Worm (Caenorhabditis elegans) whole organism, early embryonic: ENCODE results near the gene lido-6.

Source experiments
- B0310.2 ChIP-seq: sonication (generic microtip); optimal IDR thresholded peaks from 2 replicates; lab custom pipeline; 2016; ENCODE audit warnings: mild to moderate bottlenecking, missing genetic modification characterization, missing compliant biosample characterization
- F13C5.2 ChIP-seq: sonication (generic microtip); optimal IDR thresholded peaks from 2 replicates; lab custom pipeline; 2017; ENCODE audit warnings: mild to moderate bottlenecking, missing genetic modification characterization, inconsistent platforms, missing compliant biosample characterization
- aly-1 ChIP-seq: sonication (generic microtip); optimal IDR thresholded peaks from 2 replicates; lab custom pipeline; 2016; ENCODE audit warnings: missing genetic modification characterization, missing compliant biosample characterization
- ama-1 ChIP-seq: fragments of 150-350 bp; optimal IDR thresholded peaks from 2 replicates; lab custom pipeline; 2014
- ceh-13 ChIP-seq: fragments of 200-800 bp; sonication (Bioruptor generic); optimal IDR thresholded peaks from 2 replicates; lab custom pipeline; 2018; ENCODE audit warnings: mild to moderate bottlenecking, missing genetic modification characterization, missing compliant biosample characterization
- ceh-36 ChIP-seq: sonication (generic microtip); optimal IDR thresholded peaks from 2 replicates; lab custom pipeline; 2016; ENCODE audit warnings: missing genetic modification characterization, inconsistent platforms, missing compliant biosample characterization
- ets-7 ChIP-seq: sonication (generic microtip); optimal IDR thresholded peaks from 2 replicates; lab custom pipeline; 2016; ENCODE audit warnings: missing genotype, missing genetic modification characterization, missing compliant biosample characterization
- flt-1 ChIP-seq: fragments of 200-800 bp; sonication (Bioruptor generic); IDR thresholded peaks from 2 replicates; pipeline ENCODE4 v1.3.6; 2022; ENCODE audit warnings: missing genetic modification characterization, missing compliant biosample characterization
- hmbx-1 ChIP-seq: sonication (generic microtip); optimal IDR thresholded peaks from 2 replicates; lab custom pipeline; 2016; ENCODE audit warnings: mild to moderate bottlenecking, missing genetic modification characterization, missing compliant biosample characterization
- hmg-4 ChIP-seq: fragments of 200-800 bp; sonication (Bioruptor generic); optimal IDR thresholded peaks from 2 replicates; lab custom pipeline; 2018; ENCODE audit warnings: mild to moderate bottlenecking, missing genetic modification characterization, missing compliant biosample characterization
- hnd-1 ChIP-seq: sonication (generic microtip); optimal IDR thresholded peaks from 2 replicates; lab custom pipeline; 2016; ENCODE audit warnings: missing genetic modification characterization, missing compliant biosample characterization
- pes-1 ChIP-seq: fragments of 200-800 bp; sonication (Bioruptor generic); IDR thresholded peaks from 2 replicates; pipeline ENCODE4 v1.3.6; 2022; ENCODE audit warnings: missing genetic modification reagents, missing genetic modification characterization, missing compliant biosample characterization
- scrt-1 ChIP-seq: fragments of 200-800 bp; sonication (Bioruptor generic); IDR thresholded peaks from 2 replicates; pipeline ENCODE4 v1.3.6; 2022; ENCODE audit warnings: missing genetic modification characterization, missing compliant biosample characterization
- sea-1 ChIP-seq: fragments of 200-800 bp; sonication (Bioruptor generic); conservative IDR thresholded peaks from 2 replicates; pipeline ENCODE4 v1.3.6; 2022; ENCODE audit warnings: missing genetic modification characterization, missing compliant biosample characterization
- tbx-11 ChIP-seq: fragments of 200-800 bp; sonication (Bioruptor generic); IDR thresholded peaks from 2 replicates; pipeline ENCODE4 v1.3.6; 2022; ENCODE audit warnings: missing genetic modification characterization, missing compliant biosample characterization
- tbx-37 ChIP-seq: fragments of 200-800 bp; sonication (Bioruptor generic); conservative IDR thresholded peaks from 2 replicates; pipeline ENCODE4 v1.3.6; 2022; ENCODE audit warnings: missing genetic modification reagents, missing genetic modification characterization, missing compliant biosample characterization
- tra-4 ChIP-seq: sonication (generic microtip); optimal IDR thresholded peaks from 2 replicates; lab custom pipeline; 2017; ENCODE audit warnings: missing genetic modification characterization, missing compliant biosample characterization

Gene lido-6

DNA sequence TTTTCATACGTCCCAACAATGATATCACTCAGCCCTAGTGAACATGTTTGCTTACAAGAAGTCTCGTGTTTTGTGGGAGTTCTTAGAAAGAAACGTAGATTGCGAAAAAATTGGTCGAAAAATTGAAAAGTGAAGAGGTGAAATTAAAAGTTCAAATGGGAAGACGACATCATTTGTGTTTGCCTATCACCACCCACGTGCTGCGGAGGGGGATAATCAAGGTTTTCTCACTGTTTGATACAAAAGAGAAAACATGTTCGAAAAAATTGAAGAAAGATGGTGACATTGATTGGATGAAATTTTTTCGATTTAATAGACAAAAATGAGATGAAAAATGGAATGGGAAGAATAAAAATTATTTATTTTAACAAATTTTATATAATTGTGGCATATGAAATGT, 44.5 kb downstream of the lido-6 start:
- TF ChIP-seq ceh-13 (GFP tag; lab: Kevin White, UChicago) (no peak), sea-1 (GFP tag; lab: Robert Waterston, UW) (no peak), tra-4 (tag; lab: Kevin White, UChicago) (no peak), ets-7 (no peak), B0310.2 (tag; lab: Kevin White, UChicago) (no peak), ceh-36 (tag; lab: Kevin White, UChicago) (no peak), hnd-1 (tag; lab: Kevin White, UChicago) (no peak), F13C5.2 (tag; lab: Kevin White, UChicago) (no peak), hmbx-1 (tag; lab: Kevin White, UChicago) (no peak), hmg-4 (GFP tag; lab: Kevin White, UChicago) (no peak), scrt-1 (no peak), tbx-37 (GFP tag; lab: Robert Waterston, UW) (no peak), aly-1 (tag; lab: Kevin White, UChicago) (no peak), pes-1 (GFP tag; lab: Robert Waterston, UW) (no peak)

DNA sequence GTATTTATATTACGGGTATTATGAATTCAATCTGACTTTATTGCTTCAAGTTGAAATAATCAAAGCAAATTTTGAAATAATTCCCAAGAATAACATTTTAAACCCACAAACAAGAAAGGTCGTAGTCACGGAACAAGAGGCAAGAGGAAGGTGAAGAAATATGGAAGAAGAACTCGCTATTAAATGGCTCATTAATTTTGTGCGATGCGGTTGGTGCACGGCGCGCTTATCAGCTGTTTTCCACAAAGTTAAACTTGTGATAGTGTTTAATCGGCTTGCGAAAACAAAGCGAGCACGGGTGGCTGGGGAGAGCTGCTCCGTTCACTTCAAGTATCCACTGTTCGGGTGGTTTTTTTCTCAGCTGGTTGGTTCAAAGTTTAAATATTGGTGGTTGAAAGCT, 48.1 kb downstream of the lido-6 start:
- TF ChIP-seq ama-1 (no peak), tbx-11 (no peak), sea-1 (GFP tag; lab: Robert Waterston, UW) (no peak), scrt-1 (no peak), flt-1 (GFP tag; lab: Robert Waterston, UW) (no peak), hmbx-1 (tag; lab: Kevin White, UChicago) (no peak), ceh-13 (GFP tag; lab: Kevin White, UChicago) (no peak)

DNA sequence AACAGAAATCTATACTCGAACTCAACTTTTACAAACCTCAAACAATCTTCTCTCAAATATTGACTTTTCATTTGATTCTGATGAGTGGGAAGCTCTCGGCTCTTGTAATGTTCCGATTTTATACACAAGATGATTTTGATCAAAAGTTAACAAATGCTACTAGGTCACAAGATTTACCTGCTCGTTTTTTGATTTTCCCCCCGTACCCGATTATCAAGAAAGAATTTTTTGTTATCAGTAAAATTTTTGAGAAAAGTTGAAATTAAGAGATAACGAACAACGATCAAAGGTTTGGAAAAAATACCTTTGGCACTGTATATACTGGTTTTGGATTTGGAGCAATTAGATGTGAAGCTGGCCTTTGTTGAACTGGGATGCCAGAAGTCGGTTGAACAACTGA, 50.2 kb downstream of the lido-6 start:
- no peak for TF ChIP-seq hnd-1 (tag; lab: Kevin White, UChicago)
- no peak for TF ChIP-seq tbx-11
- no peak for TF ChIP-seq pes-1 (GFP tag; lab: Robert Waterston, UW)
- TF ChIP-seq F13C5.2 (tag; lab: Kevin White, UChicago): no peak
- no peak for TF ChIP-seq ets-7
- no peak for TF ChIP-seq B0310.2 (tag; lab: Kevin White, UChicago)
- no peak for TF ChIP-seq flt-1 (GFP tag; lab: Robert Waterston, UW)
- TF ChIP-seq tbx-37 (GFP tag; lab: Robert Waterston, UW): no peak
- TF ChIP-seq aly-1 (tag; lab: Kevin White, UChicago): no peak

DNA sequence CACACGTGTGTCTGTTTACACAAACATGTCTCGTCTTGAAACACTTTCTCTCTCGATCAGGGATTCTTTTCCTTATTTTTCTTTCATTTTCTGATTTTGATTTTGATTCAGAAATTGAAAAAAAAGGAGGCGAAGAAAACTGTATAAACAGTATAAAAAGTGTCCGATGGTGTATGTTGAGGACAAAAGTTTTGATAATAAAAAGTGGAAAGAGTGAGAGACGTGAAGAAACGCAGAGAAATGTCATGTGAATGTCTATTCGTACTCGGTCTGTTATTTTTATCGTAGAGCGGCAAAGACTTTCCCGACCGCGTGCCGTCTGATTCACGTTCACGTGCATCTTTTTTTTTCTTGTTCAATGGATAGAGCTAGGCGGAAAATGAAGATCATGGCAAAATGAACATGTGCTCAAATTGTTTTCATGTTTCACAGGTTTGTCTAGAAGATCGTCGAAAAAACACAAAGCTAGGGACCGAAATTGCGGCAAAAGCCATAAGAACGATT, 51.2 kb downstream of the lido-6 start:
- TF ChIP-seq ceh-13 (GFP tag; lab: Kevin White, UChicago) (no peak), ama-1 (no peak), ceh-36 (tag; lab: Kevin White, UChicago) (no peak), aly-1 (tag; lab: Kevin White, UChicago) (no peak), hmbx-1 (tag; lab: Kevin White, UChicago) (no peak)
